Fruit fly (Drosophila melanogaster): Measurements from ENCODE around the gene Rb97D.

Rb97D gene

dm6 chr3R:26867457-26868044, 8.0 kb downstream of the Rb97D start:
- TF ChIP-seq Hr51 (GFP tag; optimal IDR thresholded peaks at IDR 0.05), result no peak
- peak; percentile 46; the same call in 1 of the 2 replicates for TF ChIP-seq stc (GFP tag; IDR thresholded peaks at IDR 0.05)
- TF ChIP-seq CG1024 (GFP tag; IDR thresholded peaks at IDR 0.05), result no peak
- TF ChIP-seq eve (GFP tag; optimal IDR thresholded peaks at IDR 0.05), result no peak
- no peak for TF ChIP-seq CG17385 (GFP tag; optimal IDR thresholded peaks at IDR 0.05)
- TF ChIP-seq CG5180 (GFP tag; optimal IDR thresholded peaks at IDR 0.05), result peak; percentile 35
- 0 out of 2 replicates have a peak, but pooled peaks have one; percentile 9 for TF ChIP-seq Drgx (GFP tag; IDR thresholded peaks at IDR 0.05)
- TF ChIP-seq ap (GFP tag; IDR thresholded peaks at IDR 0.05), result 0 out of 2 replicates have a peak, but pooled peaks have one; percentile 10
- no peak for TF ChIP-seq Doc2 (GFP tag; IDR thresholded peaks at IDR 0.05)
- no peak for TF ChIP-seq Six4 (GFP tag; optimal IDR thresholded peaks at IDR 0.05)
- no peak for TF ChIP-seq onecut (GFP tag; IDR thresholded peaks at IDR 0.05)
- TF ChIP-seq unpg (GFP tag; optimal IDR thresholded peaks at IDR 0.05), result no peak
- no peak for TF ChIP-seq so (GFP tag; IDR thresholded peaks at IDR 0.05)
- no peak for TF ChIP-seq hb (GFP tag; IDR thresholded peaks at IDR 0.05; ENCODE audit: partially characterized antibody)
- no peak for TF ChIP-seq Blimp-1 (GFP tag; optimal IDR thresholded peaks at IDR 0.05)
- TF ChIP-seq knrl (GFP tag; IDR thresholded peaks at IDR 0.05; ENCODE audit: partially characterized antibody), result no peak
- TF ChIP-seq dati (GFP tag; IDR thresholded peaks at IDR 0.05), result no peak
- no peak for TF ChIP-seq lmd (GFP tag; IDR thresholded peaks at IDR 0.05)
- peak; percentile 41 for TF ChIP-seq phol (tag; optimal IDR thresholded peaks at IDR 0.05)
- no peak for TF ChIP-seq CG10321 (GFP tag; IDR thresholded peaks at IDR 0.05)
- no peak for TF ChIP-seq fd96Cb (tag; optimal IDR thresholded peaks at IDR 0.05)
- peak in 1 of 2 experiments; percentile 49 for TF ChIP-seq insv (GFP tag; optimal IDR thresholded peaks at IDR 0.05)
- no peak for TF ChIP-seq Ada2b (GFP tag; IDR thresholded peaks at IDR 0.05)
- TF ChIP-seq E2f1 (GFP tag; IDR thresholded peaks at IDR 0.05), result peak; percentile 74; the same call in 1 of the 2 replicates
- 0 out of 2 replicates have a peak, but pooled peaks have one; percentile 35 for TF ChIP-seq Atf6 (GFP tag; IDR thresholded peaks at IDR 0.05)
- no peak for TF ChIP-seq Max (GFP tag; optimal IDR thresholded peaks at IDR 0.05)
- no peak for TF ChIP-seq CG12299 (tag; optimal IDR thresholded peaks at IDR 0.05)
- 0 out of 3 replicates have a peak, but pooled peaks have one; percentile 9 for TF ChIP-seq CG11560 (tag; IDR thresholded peaks at IDR 0.05)
- TF ChIP-seq pfk (GFP tag; optimal IDR thresholded peaks at IDR 0.05), result no peak
- TF ChIP-seq fd64A (GFP tag; optimal IDR thresholded peaks at IDR 0.05), result peak; percentile 15
- peak; percentile 23 for TF ChIP-seq Mes4 (GFP tag; optimal IDR thresholded peaks at IDR 0.05)
- TF ChIP-seq chinmo (GFP tag; IDR thresholded peaks at IDR 0.05; ENCODE audit: partially characterized antibody), result 0 out of 4 replicates have a peak, but pooled peaks have one; percentile 5
- TF ChIP-seq CoRest (tag; optimal IDR thresholded peaks at IDR 0.05), result no peak
- TF ChIP-seq CG15269 (tag; optimal IDR thresholded peaks at IDR 0.05), result no peak
- no peak for TF ChIP-seq Awh (GFP tag; IDR thresholded peaks at IDR 0.05)
- TF ChIP-seq cwo (GFP tag; optimal IDR thresholded peaks at IDR 0.05), result no peak
- peak; percentile 79 for TF ChIP-seq sens (GFP tag)
- TF ChIP-seq jumu (GFP tag; optimal IDR thresholded peaks at IDR 0.05), result peak; percentile 33
- TF ChIP-seq CG14860 (GFP tag; IDR thresholded peaks at IDR 0.05; ENCODE audit: partially characterized antibody), result no peak
- TF ChIP-seq Xbp1 (GFP tag; optimal IDR thresholded peaks at IDR 0.05), result no peak
- no peak for TF ChIP-seq salm (tag; optimal IDR thresholded peaks at IDR 0.05)
- TF ChIP-seq dmrt11E (tag; optimal IDR thresholded peaks at IDR 0.05), result no peak
- TF ChIP-seq Vsx1 (GFP tag; optimal IDR thresholded peaks at IDR 0.05), result peak; percentile 33
- 0 out of 2 replicates have a peak, but pooled peaks have one; percentile 8 for TF ChIP-seq Bgb (GFP tag; IDR thresholded peaks at IDR 0.05; ENCODE audit: partially characterized antibody)
- TF ChIP-seq unc-4 (GFP tag; IDR thresholded peaks at IDR 0.05; ENCODE audit: partially characterized antibody), result no peak
- TF ChIP-seq Ets65A (GFP tag), result no peak
- no peak for TF ChIP-seq nom (GFP tag; optimal IDR thresholded peaks at IDR 0.05)
- TF ChIP-seq seq (GFP tag; IDR thresholded peaks at IDR 0.05), result peak; percentile 37; the same call in 1 of the 2 replicates
- TF ChIP-seq CG10366 (GFP tag; IDR thresholded peaks at IDR 0.05), result peak; percentile 79
